Worm (Caenorhabditis elegans) whole organism, midembryonic: ENCODE results near the gene Y116F11B.8.

ENCODE experiments used
- cog-1 ChIP-seq: sonication (generic microtip); optimal IDR thresholded peaks from 2 replicates; lab custom pipeline; 2016; ENCODE audit warnings: missing genetic modification characterization, missing compliant biosample characterization
- flt-1 ChIP-seq: fragments of 200-800 bp; sonication (Bioruptor generic); IDR thresholded peaks from 2 replicates; pipeline ENCODE4 v1.3.6; 2022; ENCODE audit warnings: missing genetic modification characterization, missing compliant biosample characterization
- klf-2 ChIP-seq: fragments of 200-800 bp; sonication (Bioruptor generic); conservative IDR thresholded peaks from 2 replicates; pipeline ENCODE4 v1.3.6; 2022; ENCODE audit warnings: missing genetic modification reagents, missing genetic modification characterization, missing compliant biosample characterization
- med-1 ChIP-seq: sonication (generic microtip); optimal IDR thresholded peaks from 2 replicates; lab custom pipeline; 2017; ENCODE audit warnings: missing genetic modification characterization, mild to moderate bottlenecking, missing compliant biosample characterization, antibody characterized with exemption, missing genetic modification reagents; ENCODE audit not compliant: insufficient read depth
- tab-1 ChIP-seq: fragments of 200-800 bp; sonication (Bioruptor generic); IDR thresholded peaks from 2 replicates; pipeline ENCODE4 v1.3.6; 2022; ENCODE audit warnings: missing genetic modification characterization, missing compliant biosample characterization

- TF ChIP-seq tab-1 (GFP tag; lab: Robert Waterston, UW), result no peak
- TF ChIP-seq med-1, result no peak
- TF ChIP-seq klf-2 (GFP tag; lab: Robert Waterston, UW), result no peak
- TF ChIP-seq flt-1 (GFP tag; lab: Robert Waterston, UW), result no peak
- no peak for TF ChIP-seq cog-1 (tag; lab: Kevin White, UChicago)
Measured at ce11 chrV:19829225-19829624, 28.2 kb upstream of the Y116F11B.8 start.
